Worm (Caenorhabditis elegans): ENCODE results near the gene F53F8.5.

ce11 chrV:20666905-20667304 lies 36.9 kb downstream of the F53F8.5 start, which contains the start of gene mlt-11:
- TF ChIP-seq zag-1 (tag; optimal IDR thresholded peaks at IDR 0.05) (no peak), zfp-3 (GFP tag; conservative IDR thresholded peaks at IDR 0.05) (no peak), daf-16 (GFP tag; optimal IDR thresholded peaks at IDR 0.05) (no peak), daf-16 (tag; optimal IDR thresholded peaks at IDR 0.05) (no peak)

All from whole organism, L4 larva.